Worm (Caenorhabditis elegans): Measurements from ENCODE around the gene C52B9.19.

DNA sequence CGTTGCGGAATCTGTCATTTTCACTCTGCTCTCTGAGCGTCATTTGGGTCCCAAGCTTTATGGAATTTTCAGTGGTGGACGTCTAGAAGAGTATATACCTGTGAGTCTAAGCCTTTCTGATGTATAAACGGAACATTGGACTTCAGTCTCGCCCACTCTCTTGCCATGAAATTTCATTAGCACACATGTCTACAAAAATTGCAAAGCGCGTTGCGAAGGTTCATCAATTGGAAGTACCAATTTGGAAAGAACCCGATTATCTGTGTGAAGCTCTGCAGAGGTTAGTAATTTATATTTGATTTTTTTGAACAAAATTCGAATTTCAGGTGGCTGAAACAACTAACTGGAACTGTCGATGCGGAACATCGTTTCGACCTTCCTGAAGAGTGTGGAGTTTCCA is 7.5 kb downstream of the C52B9.19 start:
- TF ChIP-seq pha-4 (tag; optimal IDR thresholded peaks at IDR 0.05): no peak
- TF ChIP-seq ceh-39 (tag; optimal IDR thresholded peaks at IDR 0.05): no peak
- TF ChIP-seq blmp-1 (tag; optimal IDR thresholded peaks at IDR 0.05): no peak
- TF ChIP-seq mep-1 (tag; optimal IDR thresholded peaks at IDR 0.05): no peak
- no peak for TF ChIP-seq unc-62 (GFP tag; optimal IDR thresholded peaks at IDR 0.05)
- TF ChIP-seq mab-5 (tag; optimal IDR thresholded peaks at IDR 0.05): no peak
- TF ChIP-seq nhr-12 (tag; optimal IDR thresholded peaks at IDR 0.05): no peak
- TF ChIP-seq flh-1 (GFP tag; optimal IDR thresholded peaks at IDR 0.05): no peak
- no peak for TF ChIP-seq snpc-4 (tag; optimal IDR thresholded peaks at IDR 0.05)
- no peak for TF ChIP-seq lsy-2 (tag; optimal IDR thresholded peaks at IDR 0.05)

Data from whole organism, mixed stage, embryonic.